Worm (Caenorhabditis elegans) whole organism, L4 larva: ENCODE results near the gene srx-14.

ENCODE experiments used
- D1046.2 ChIP-seq: fragments of 200-800 bp; sonication (Bioruptor generic); IDR thresholded peaks from 2 replicates; pipeline ENCODE4 v1.3.6; 2022; ENCODE audit warnings: missing genetic modification characterization, missing compliant biosample characterization
- F10B5.3 ChIP-seq: sonication (generic microtip); optimal IDR thresholded peaks from 2 replicates; lab custom pipeline; 2016; ENCODE audit warnings: mild to moderate bottlenecking, missing genetic modification characterization, missing compliant biosample characterization
- Y105C5A.15 ChIP-seq: fragments of 200-800 bp; sonication (Bioruptor generic); IDR thresholded peaks from 2 replicates; pipeline ENCODE4 v1.3.6; 2022; ENCODE audit warnings: missing genetic modification characterization, missing compliant biosample characterization
- aha-1 ChIP-seq: fragments of 150-350 bp; peaks from one replicate; lab custom pipeline; 2014; ENCODE audit warnings: missing biosample characterization, missing genetic modification characterization
- arid-1 ChIP-seq: fragments of 200-800 bp; sonication (Bioruptor generic); conservative IDR thresholded peaks from 2 replicates; pipeline ENCODE4 v1.3.6; 2022; ENCODE audit warnings: missing genetic modification reagents, missing genetic modification characterization, missing compliant biosample characterization
- ces-1 ChIP-seq: fragments of 150-350 bp; sonication (generic microtip); optimal IDR thresholded peaks from 4 replicates; lab custom pipeline; 2014; ENCODE audit warnings: missing biosample characterization, missing genetic modification reagents, missing genetic modification characterization
- ctbp-1 ChIP-seq: fragments of 200-800 bp; sonication (Bioruptor generic); IDR thresholded peaks from 2 replicates; pipeline ENCODE4 v1.3.6; 2022; ENCODE audit warnings: missing genetic modification reagents, missing genetic modification characterization, missing compliant biosample characterization
- daf-16 ChIP-seq, 3 experiments: sonication (generic microtip); optimal IDR thresholded peaks; 2 replicates each; lab custom pipeline; 2016 to 2017; ENCODE audit warnings: missing genetic modification characterization in 3 of 3, missing genetic modification reagents in 3 of 3, mild to moderate bottlenecking in 2 of 3, missing compliant biosample characterization in 2 of 3, missing biosample characterization in 1 of 3, moderate library complexity in 1 of 3
- dpl-1 ChIP-seq: fragments of 150-350 bp; optimal IDR thresholded peaks from 2 replicates; lab custom pipeline; 2014; ENCODE audit warnings: missing biosample characterization, missing genetic modification reagents, missing genetic modification characterization
- egl-43 ChIP-seq: fragments of 200-800 bp; sonication (Bioruptor generic); IDR thresholded peaks from 2 replicates; pipeline ENCODE4 v1.3.6; 2022; ENCODE audit warnings: missing genetic modification reagents, missing genetic modification characterization, missing compliant biosample characterization
- gei-8 ChIP-seq: fragments of 200-800 bp; sonication (Bioruptor generic); optimal IDR thresholded peaks from 2 replicates; lab custom pipeline; 2018; ENCODE audit warnings: mild to moderate bottlenecking, missing genetic modification characterization, missing compliant biosample characterization
- hif-1 ChIP-seq, 2 experiments: sonication (generic microtip); optimal IDR thresholded peaks; 2 replicates each; lab custom pipeline; 2016 to 2017; ENCODE audit warnings: missing compliant biosample characterization in 2 of 2, missing genetic modification characterization in 2 of 2, missing genetic modification reagents in 2 of 2, missing genotype in 2 of 2, mild to moderate bottlenecking in 1 of 2
- lim-7 ChIP-seq: fragments of 200-800 bp; sonication (Bioruptor generic); IDR thresholded peaks from 2 replicates; pipeline ENCODE4 v1.3.6; 2022; ENCODE audit warnings: missing genetic modification characterization, missing compliant biosample characterization
- lin-13 ChIP-seq: fragments of 150-350 bp; optimal IDR thresholded peaks from 2 replicates; lab custom pipeline; 2014; ENCODE audit warnings: missing biosample characterization, missing genetic modification reagents, missing genetic modification characterization
- lin-29 ChIP-seq: fragments of 200-800 bp; sonication (Bioruptor generic); IDR thresholded peaks from 2 replicates; pipeline ENCODE4 v1.3.6; 2022; ENCODE audit warnings: missing genetic modification reagents, missing genetic modification characterization, missing compliant biosample characterization
- lin-38 ChIP-seq: fragments of 200-800 bp; sonication (Bioruptor generic); IDR thresholded peaks from 2 replicates; pipeline ENCODE4 v1.3.6; 2022; ENCODE audit warnings: missing genetic modification reagents, missing genetic modification characterization, missing compliant biosample characterization
- mdl-1 ChIP-seq, 2 experiments: fragments of 150-350 bp in 1 of 2; sonication (generic microtip) in 1 of 2; optimal IDR thresholded peaks; 2 replicates each; lab custom pipeline; 2014 to 2017; ENCODE audit warnings: missing biosample characterization in 2 of 2, missing genetic modification characterization in 2 of 2
- mdt-29 ChIP-seq: fragments of 200-800 bp; sonication (Bioruptor generic); IDR thresholded peaks from 2 replicates; pipeline ENCODE4 v1.3.6; 2022; ENCODE audit warnings: missing genetic modification reagents, missing genetic modification characterization, missing compliant biosample characterization
- mes-2 ChIP-seq: sonication (generic microtip); optimal IDR thresholded peaks from 2 replicates; lab custom pipeline; 2016; ENCODE audit warnings: missing genotype, mild to moderate bottlenecking, missing genetic modification characterization, missing compliant biosample characterization; ENCODE audit not compliant: poor library complexity, severe bottlenecking
- nhr-10 ChIP-seq: fragments of 150-350 bp; optimal IDR thresholded peaks from 2 replicates; lab custom pipeline; 2014; ENCODE audit warnings: missing biosample characterization, missing genetic modification characterization
- nhr-102 ChIP-seq: sonication (generic microtip); optimal IDR thresholded peaks from 2 replicates; lab custom pipeline; 2016; ENCODE audit warnings: mild to moderate bottlenecking, missing genetic modification characterization, moderate library complexity, missing compliant biosample characterization
- nhr-111 ChIP-seq: fragments of 200-800 bp; sonication (Bioruptor generic); optimal IDR thresholded peaks from 2 replicates; lab custom pipeline; 2018; ENCODE audit warnings: mild to moderate bottlenecking, missing genetic modification characterization, missing compliant biosample characterization
- nhr-6 ChIP-seq: fragments of 150-350 bp; optimal IDR thresholded peaks from 2 replicates; lab custom pipeline; 2014; ENCODE audit warnings: missing biosample characterization, missing genetic modification characterization
- nhr-77 ChIP-seq: fragments of 150-350 bp; optimal IDR thresholded peaks from 2 replicates; lab custom pipeline; 2014; ENCODE audit warnings: missing biosample characterization, missing genetic modification characterization
- php-3 ChIP-seq: fragments of 200-800 bp; sonication (Bioruptor generic); IDR thresholded peaks from 2 replicates; pipeline ENCODE4 v1.3.6; 2022; ENCODE audit warnings: missing genetic modification reagents, missing genetic modification characterization, missing compliant biosample characterization
- saeg-2 ChIP-seq: fragments of 200-800 bp; sonication (Bioruptor generic); IDR thresholded peaks from 2 replicates; pipeline ENCODE4 v1.3.6; 2022; ENCODE audit warnings: missing genetic modification reagents, missing genetic modification characterization, missing compliant biosample characterization
- set-16 ChIP-seq: fragments of 200-800 bp; sonication (Bioruptor generic); IDR thresholded peaks from 2 replicates; pipeline ENCODE4 v1.3.6; 2022; ENCODE audit warnings: missing genetic modification reagents, missing genetic modification characterization, missing compliant biosample characterization
- skn-1 ChIP-seq: fragments of 150-350 bp; optimal IDR thresholded peaks from 2 replicates; lab custom pipeline; 2014; ENCODE audit warnings: missing biosample characterization, missing genetic modification characterization
- snpc-1.2 ChIP-seq: fragments of 200-800 bp; sonication (Bioruptor generic); IDR thresholded peaks from 2 replicates; pipeline ENCODE4 v1.3.6; 2022; ENCODE audit warnings: missing genetic modification reagents, missing genetic modification characterization, missing compliant biosample characterization
- spr-1 ChIP-seq: sonication (generic microtip); optimal IDR thresholded peaks from 2 replicates; lab custom pipeline; 2016; ENCODE audit warnings: mild to moderate bottlenecking, missing genetic modification characterization, missing compliant biosample characterization
- spr-3 ChIP-seq: fragments of 200-800 bp; sonication (Bioruptor generic); optimal IDR thresholded peaks from 2 replicates; lab custom pipeline; 2018; ENCODE audit warnings: mild to moderate bottlenecking, missing genetic modification characterization, missing compliant biosample characterization
- zfp-2 ChIP-seq: sonication (generic microtip); optimal IDR thresholded peaks from 2 replicates; lab custom pipeline; 2016; ENCODE audit warnings: mild to moderate bottlenecking, missing genetic modification characterization, missing compliant biosample characterization
- zip-2 ChIP-seq: fragments of 150-350 bp; optimal IDR thresholded peaks from 2 replicates; lab custom pipeline; 2014; ENCODE audit warnings: missing biosample characterization, missing genetic modification characterization

srx-14 gene

ce11 chrIV:1105104-1105503, 8.4 kb downstream of the srx-14 start:
- TF ChIP-seq daf-16 (GFP tag; optimal IDR thresholded peaks at IDR 0.05; lab: Kevin White, UChicago) (peak in 1 of 2 experiments; percentile 56), daf-16 (tag; optimal IDR thresholded peaks at IDR 0.05; lab: Kevin White, UChicago) (no peak), nhr-102 (tag; lab: Kevin White, UChicago) (no peak)

ce11 chrIV:1104518-1104917, 9.0 kb downstream of the srx-14 start, which contains the start of the genes C44B12.9 and C44B12.3:
Gene C44B12.9, minus strand, starts transcription at chrIV:1104618.
Gene C44B12.3, plus strand, starts transcription at chrIV:1104766.
- no peak for TF ChIP-seq arid-1 (GFP tag; lab: Robert Waterston, UW)
- TF ChIP-seq zfp-2 (tag; lab: Kevin White, UChicago): no peak
- no peak for TF ChIP-seq snpc-1.2 (GFP tag; lab: Robert Waterston, UW)
- no peak for TF ChIP-seq mes-2 (tag; lab: Kevin White, UChicago)
- TF ChIP-seq spr-1: no peak
- TF ChIP-seq skn-1 (tag; lab: Kevin White, UChicago): no peak
- no peak for TF ChIP-seq nhr-10 (tag; lab: Kevin White, UChicago)
- no peak for TF ChIP-seq php-3
- no peak for TF ChIP-seq daf-16 (GFP tag; optimal IDR thresholded peaks at IDR 0.05; lab: Kevin White, UChicago)
- TF ChIP-seq daf-16 (tag; optimal IDR thresholded peaks at IDR 0.05; lab: Kevin White, UChicago): no peak
- TF ChIP-seq mdl-1 (tag; optimal IDR thresholded peaks at IDR 0.05; lab: Kevin White, UChicago): no peak
- TF ChIP-seq Y105C5A.15 (GFP tag; lab: Robert Waterston, UW): no peak
- no peak for TF ChIP-seq D1046.2 (GFP tag; lab: Robert Waterston, UW)
- no peak for TF ChIP-seq lin-29 (GFP tag; lab: Robert Waterston, UW)
- TF ChIP-seq dpl-1 (GFP tag; lab: Kevin White, UChicago): no peak
- TF ChIP-seq lin-13 (GFP tag; lab: Kevin White, UChicago): no peak

- TF ChIP-seq set-16 (GFP tag; lab: Robert Waterston, UW) (peak; percentile 22; the same call in 1 of the 2 replicates), lin-38 (GFP tag; lab: Robert Waterston, UW) (peak; percentile 55)
- TF ChIP-seq, all 104 proteins: peak for 2; not testable (repeated sequence) for 102
Observed at ce11 chrIV:1104007-1104406, 9.5 kb downstream of the srx-14 start.

- TF ChIP-seq saeg-2 (GFP tag; lab: Robert Waterston, UW): no peak
- TF ChIP-seq nhr-6 (tag; lab: Kevin White, UChicago): no peak
- no peak for TF ChIP-seq mdt-29 (GFP tag; lab: Robert Waterston, UW)
- TF ChIP-seq zip-2 (tag; lab: Kevin White, UChicago): no peak
- TF ChIP-seq ces-1 (GFP tag; lab: Kevin White, UChicago): no peak
- no peak for TF ChIP-seq spr-3
- no peak for TF ChIP-seq lim-7 (GFP tag; lab: Robert Waterston, UW)
- TF ChIP-seq nhr-77 (tag; lab: Kevin White, UChicago): no peak
- no peak for TF ChIP-seq ctbp-1
- TF ChIP-seq nhr-111 (GFP tag; lab: Kevin White, UChicago): no peak
- no peak for TF ChIP-seq nhr-10 (tag; lab: Kevin White, UChicago)
- no peak for TF ChIP-seq F10B5.3 (tag; lab: Kevin White, UChicago)
- TF ChIP-seq gei-8 (GFP tag; lab: Kevin White, UChicago): no peak
Observed at ce11 chrIV:1097153-1097552, 16.4 kb downstream of the srx-14 start, which contains the start of gene cox-18. Gene cox-18, plus strand, starts transcription at chrIV:1097453.

- TF ChIP-seq snpc-1.2 (GFP tag; lab: Robert Waterston, UW) (no peak), aha-1 (peak; percentile 59), set-16 (GFP tag; lab: Robert Waterston, UW) (peak; percentile 85), mdl-1 (tag; optimal IDR thresholded peaks at IDR 0.05; lab: Kevin White, UChicago) (no peak), hif-1 (tag; optimal IDR thresholded peaks at IDR 0.05; lab: Kevin White, UChicago) (no peak), egl-43 (0 out of 2 replicates have a peak, but pooled peaks have one; percentile 11)
Observed at ce11 chrIV:1096154-1096553, 17.4 kb downstream of the srx-14 start.
